Worm (Caenorhabditis elegans) whole organism, mixed stage, embryonic: ENCODE results near the gene srsy-1.

Experiments used
- blmp-1 ChIP-seq: fragments of 150-350 bp; optimal IDR thresholded peaks from 2 replicates; lab custom pipeline; 2014; ENCODE audit warnings: missing biosample characterization, missing genetic modification characterization
- lsy-2 ChIP-seq: fragments of 150-350 bp; optimal IDR thresholded peaks from 2 replicates; lab custom pipeline; 2014; ENCODE audit warnings: missing biosample characterization, missing genetic modification characterization
- mep-1 ChIP-seq: fragments of 150-350 bp; optimal IDR thresholded peaks from 2 replicates; lab custom pipeline; 2017; ENCODE audit warnings: missing biosample characterization, missing genetic modification reagents, missing genetic modification characterization, inconsistent platforms
- nhr-12 ChIP-seq: fragments of 150-350 bp; optimal IDR thresholded peaks from 2 replicates; lab custom pipeline; 2014; ENCODE audit warnings: missing biosample characterization, missing genetic modification characterization
- nhr-28 ChIP-seq: fragments of 150-350 bp; optimal IDR thresholded peaks from 2 replicates; lab custom pipeline; 2014; ENCODE audit warnings: missing biosample characterization, missing genetic modification characterization
- snpc-4 ChIP-seq: fragments of 150-350 bp; optimal IDR thresholded peaks from 2 replicates; lab custom pipeline; 2014; ENCODE audit warnings: missing biosample characterization, missing genetic modification characterization
- unc-39 ChIP-seq: fragments of 150-350 bp; optimal IDR thresholded peaks from 2 replicates; lab custom pipeline; 2014; ENCODE audit warnings: missing biosample characterization, missing genetic modification characterization
- ztf-11 ChIP-seq: fragments of 150-350 bp; optimal IDR thresholded peaks from 2 replicates; lab custom pipeline; 2014; ENCODE audit warnings: missing biosample characterization, missing genetic modification characterization

ce11 chrII:5115733-5116132, at the start of gene srsy-1:
- TF ChIP-seq mep-1 (tag; lab: Kevin White, UChicago): no peak
- no peak for TF ChIP-seq blmp-1
- no peak for TF ChIP-seq unc-39 (tag; lab: Kevin White, UChicago)
- TF ChIP-seq lsy-2: no peak
- TF ChIP-seq snpc-4 (tag; lab: Kevin White, UChicago): no peak
- TF ChIP-seq nhr-28 (tag; lab: Kevin White, UChicago): no peak
- no peak for TF ChIP-seq nhr-12 (tag; lab: Kevin White, UChicago)
- TF ChIP-seq ztf-11 (tag; lab: Kevin White, UChicago): no peak
